Worm (Caenorhabditis elegans) whole organism, midembryonic: Measurements from ENCODE around the gene fbxc-19.
A peak's percentile ranks its signal among the peaks of the same experiment; 100 is the strongest.
"Not testable (repeated sequence)": the region's sequence is repeated elsewhere in the genome, so short reads cannot be mapped to it uniquely, and the experiment has no call there.

Experiments
- T22C8.4 ChIP-seq: fragments of 200-800 bp; sonication (Bioruptor generic); IDR thresholded peaks from 2 replicates; pipeline ENCODE4 v1.3.6; 2022; ENCODE audit warnings: missing genetic modification characterization, missing compliant biosample characterization
- cog-1 ChIP-seq: sonication (generic microtip); optimal IDR thresholded peaks from 2 replicates; lab custom pipeline; 2016; ENCODE audit warnings: missing genetic modification characterization, missing compliant biosample characterization
- flt-1 ChIP-seq: fragments of 200-800 bp; sonication (Bioruptor generic); IDR thresholded peaks from 2 replicates; pipeline ENCODE4 v1.3.6; 2022; ENCODE audit warnings: missing genetic modification characterization, missing compliant biosample characterization
- klf-2 ChIP-seq: fragments of 200-800 bp; sonication (Bioruptor generic); conservative IDR thresholded peaks from 2 replicates; pipeline ENCODE4 v1.3.6; 2022; ENCODE audit warnings: missing genetic modification reagents, missing genetic modification characterization, missing compliant biosample characterization
- med-1 ChIP-seq: sonication (generic microtip); optimal IDR thresholded peaks from 2 replicates; lab custom pipeline; 2017; ENCODE audit warnings: missing genetic modification characterization, mild to moderate bottlenecking, missing compliant biosample characterization, antibody characterized with exemption, missing genetic modification reagents; ENCODE audit not compliant: insufficient read depth
- ref-1 ChIP-seq: fragments of 200-800 bp; sonication (Bioruptor generic); conservative IDR thresholded peaks from 2 replicates; pipeline ENCODE4 v1.3.6; 2022; ENCODE audit warnings: missing genetic modification reagents, missing genetic modification characterization, missing compliant biosample characterization
- tab-1 ChIP-seq: fragments of 200-800 bp; sonication (Bioruptor generic); IDR thresholded peaks from 2 replicates; pipeline ENCODE4 v1.3.6; 2022; ENCODE audit warnings: missing genetic modification characterization, missing compliant biosample characterization
- ztf-23 ChIP-seq: fragments of 200-800 bp; sonication (Bioruptor generic); IDR thresholded peaks from 2 replicates; pipeline ENCODE4 v1.3.6; 2022; ENCODE audit warnings: missing genetic modification reagents, missing genetic modification characterization, missing compliant biosample characterization
- ztf-29 ChIP-seq: fragments of 200-800 bp; sonication (Bioruptor generic); IDR thresholded peaks from 2 replicates; pipeline ENCODE4 v1.3.6; 2022; ENCODE audit warnings: missing genetic modification reagents, missing genetic modification characterization, missing compliant biosample characterization

The fbxc-19 gene

DNA sequence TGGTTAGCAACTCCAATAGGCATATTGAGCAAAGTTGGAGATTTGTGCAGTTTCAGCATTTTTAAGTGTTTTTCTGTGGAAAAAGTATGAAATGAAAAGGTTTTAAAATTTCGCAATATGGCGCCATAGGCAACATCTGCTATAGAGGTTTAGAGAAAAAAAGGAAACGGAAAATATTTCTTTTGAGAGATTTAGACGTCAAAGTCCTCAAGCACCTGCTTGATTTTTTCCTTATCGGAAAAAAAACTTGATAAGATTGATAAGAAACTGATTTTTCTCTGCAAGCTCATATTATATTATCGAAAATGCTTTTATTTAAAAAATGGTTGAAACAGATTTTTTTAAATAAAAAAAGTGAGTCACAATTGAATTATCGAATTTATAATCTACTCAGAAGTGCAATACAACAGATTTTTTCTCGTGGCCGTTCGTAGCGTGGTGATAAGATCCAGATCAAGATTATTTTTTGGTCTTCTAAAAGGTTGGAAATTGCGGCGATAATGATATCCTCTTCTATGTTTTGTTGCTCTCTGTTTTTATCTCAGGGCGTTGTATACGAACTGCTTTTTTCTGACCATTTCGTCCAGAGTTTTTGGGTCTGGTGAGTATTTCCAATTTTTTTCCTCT, at the start of gene fbxc-19:
Gene fbxc-19 (plus strand): TSS at position 536 of the 627 bp plus-strand sequence.
- no peak for TF ChIP-seq ref-1 (GFP tag; lab: Robert Waterston, UW)
- TF ChIP-seq flt-1 (GFP tag; lab: Robert Waterston, UW), result peak; percentile 51; the same call in 1 of the 2 replicates
- no peak for TF ChIP-seq T22C8.4 (GFP tag; lab: Robert Waterston, UW)
- TF ChIP-seq med-1, result no peak

DNA sequence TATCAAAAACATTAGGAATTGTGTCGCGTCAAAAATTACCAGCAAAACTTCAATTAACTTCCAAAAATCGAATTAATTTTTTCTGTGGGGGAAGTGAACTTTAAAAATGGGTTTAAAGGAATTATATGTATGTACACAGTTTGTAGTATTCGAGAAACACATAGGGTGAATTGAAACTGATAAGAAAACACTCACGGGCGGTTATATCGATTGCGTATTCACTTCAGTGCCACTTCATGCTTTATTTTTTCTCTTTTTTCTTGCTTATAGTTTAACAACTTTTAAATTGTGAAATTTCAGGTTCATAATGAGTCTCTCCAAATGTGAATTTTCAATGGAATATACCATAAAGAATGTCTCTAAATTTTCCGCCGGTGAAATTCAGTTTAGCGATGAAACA, 48.9 kb upstream of the fbxc-19 start, which contains the start of gene math-26:
Gene math-26 (plus strand): TSS at position 301 of the 400 bp plus-strand sequence.
- TF ChIP-seq tab-1 (GFP tag; lab: Robert Waterston, UW); ref-1 (GFP tag; lab: Robert Waterston, UW); med-1: not testable (repeated sequence)

DNA sequence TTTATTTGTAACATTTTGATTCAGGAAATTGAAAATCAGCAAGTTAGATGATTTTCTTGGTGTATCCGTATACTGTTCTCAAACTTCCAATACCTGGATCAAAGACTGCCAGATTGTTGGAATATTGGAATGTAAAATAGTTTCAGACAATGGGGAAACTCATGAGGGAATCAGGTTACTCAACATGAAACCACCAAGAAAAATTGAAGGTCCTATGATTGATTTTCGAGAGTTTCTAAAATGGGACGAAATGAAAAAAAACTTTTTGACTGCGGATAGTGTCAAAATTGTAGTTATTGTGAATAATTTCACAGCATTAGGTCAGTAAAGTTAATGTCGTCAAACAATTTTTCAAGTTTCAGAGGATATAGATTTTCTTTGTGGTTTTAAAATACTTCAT, 48.5 kb upstream of the fbxc-19 start, which contains the start of gene math-3:
Gene math-3 (plus strand): TSS at position 301 of the 400 bp plus-strand sequence.
- no peak for TF ChIP-seq ref-1 (GFP tag; lab: Robert Waterston, UW)
- TF ChIP-seq klf-2 (GFP tag; lab: Robert Waterston, UW), result no peak
- no peak for TF ChIP-seq ztf-29 (GFP tag; lab: Robert Waterston, UW)
- no peak for TF ChIP-seq ztf-23 (GFP tag; lab: Robert Waterston, UW)
- no peak for TF ChIP-seq tab-1 (GFP tag; lab: Robert Waterston, UW)
- TF ChIP-seq T22C8.4 (GFP tag; lab: Robert Waterston, UW), result no peak
- no peak for TF ChIP-seq med-1
- no peak for TF ChIP-seq flt-1 (GFP tag; lab: Robert Waterston, UW)
- no peak for TF ChIP-seq cog-1 (tag; lab: Kevin White, UChicago)

DNA sequence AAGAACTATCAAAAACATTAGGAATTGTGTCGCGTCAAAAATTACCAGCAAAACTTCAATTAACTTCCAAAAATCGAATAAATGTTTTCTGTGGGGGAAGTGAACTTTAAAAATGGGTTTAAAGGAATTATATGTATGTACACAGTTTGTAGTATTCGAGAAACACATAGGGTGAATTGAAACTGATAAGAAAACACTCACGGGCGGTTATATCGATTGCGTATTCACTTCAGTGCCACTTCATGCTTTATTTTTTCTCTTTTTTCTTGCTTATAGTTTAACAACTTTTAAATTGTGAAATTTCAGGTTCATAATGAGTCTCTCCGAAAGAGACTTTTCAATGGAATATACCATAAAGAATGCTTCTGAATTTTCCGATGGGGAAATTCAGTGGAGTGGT, 45.0 kb upstream of the fbxc-19 start, which contains the start of gene F36H5.14:
Gene F36H5.14 (plus strand): TSS at position 301 of the 400 bp plus-strand sequence.
- TF ChIP-seq ztf-23 (GFP tag; lab: Robert Waterston, UW); ref-1 (GFP tag; lab: Robert Waterston, UW); med-1: not testable (repeated sequence)

DNA sequence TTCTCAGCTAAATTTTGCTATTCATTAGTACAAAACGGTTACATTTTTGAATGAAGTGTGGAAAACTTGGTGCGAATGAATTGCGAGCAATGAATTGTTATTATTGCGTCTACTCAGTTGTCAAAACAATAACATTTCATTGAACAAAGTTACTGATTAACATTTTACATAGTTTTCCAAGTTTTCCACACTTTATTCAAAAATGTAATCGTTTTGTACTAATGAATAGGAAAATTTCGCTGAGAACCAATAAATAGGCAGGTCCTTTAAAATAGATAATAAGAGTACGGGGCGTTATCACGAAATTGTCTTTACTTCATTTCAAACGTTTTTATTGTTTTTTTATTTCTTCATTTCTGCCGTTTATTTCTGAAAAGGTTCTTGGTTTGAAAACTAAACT, 37.8 kb upstream of the fbxc-19 start, which contains the start of gene math-4:
Gene math-4 (minus strand): TSS at position 101 of the 400 bp plus-strand sequence.
- no peak for TF ChIP-seq ztf-29 (GFP tag; lab: Robert Waterston, UW)
- TF ChIP-seq tab-1 (GFP tag; lab: Robert Waterston, UW), result no peak
- no peak for TF ChIP-seq T22C8.4 (GFP tag; lab: Robert Waterston, UW)
- no peak for TF ChIP-seq cog-1 (tag; lab: Kevin White, UChicago)
- TF ChIP-seq med-1, result no peak
- no peak for TF ChIP-seq flt-1 (GFP tag; lab: Robert Waterston, UW)
- TF ChIP-seq ztf-23 (GFP tag; lab: Robert Waterston, UW), result no peak
- TF ChIP-seq klf-2 (GFP tag; lab: Robert Waterston, UW), result no peak
- TF ChIP-seq ref-1 (GFP tag; lab: Robert Waterston, UW), result no peak

DNA sequence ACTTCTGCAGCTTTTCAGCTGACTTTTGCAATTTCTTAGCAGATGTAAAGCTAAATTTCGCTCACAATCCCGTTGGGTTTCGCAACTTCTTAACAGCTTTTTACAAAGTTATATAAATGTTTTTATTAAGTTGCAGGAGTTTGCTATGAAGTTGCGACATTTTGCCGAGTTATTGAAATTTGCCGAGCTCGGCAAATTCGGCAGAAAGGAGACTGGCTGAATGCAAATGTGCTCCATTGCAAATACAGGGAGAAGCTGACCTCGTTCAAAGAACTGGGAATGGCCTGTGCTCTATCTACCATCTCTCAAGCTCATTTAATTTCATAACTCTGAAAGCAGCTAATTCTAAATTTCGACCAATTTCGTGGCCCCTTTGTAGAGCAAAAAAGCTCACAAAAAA, 35.5 kb upstream of the fbxc-19 start, which contains the start of gene C08F1.11:
Gene C08F1.11 (minus strand): TSS at position 101 of the 400 bp plus-strand sequence.
- TF ChIP-seq tab-1 (GFP tag; lab: Robert Waterston, UW), result no peak
- no peak for TF ChIP-seq flt-1 (GFP tag; lab: Robert Waterston, UW)
- no peak for TF ChIP-seq T22C8.4 (GFP tag; lab: Robert Waterston, UW)
- no peak for TF ChIP-seq ztf-23 (GFP tag; lab: Robert Waterston, UW)
- no peak for TF ChIP-seq ztf-29 (GFP tag; lab: Robert Waterston, UW)
- TF ChIP-seq med-1, result no peak
- TF ChIP-seq cog-1 (tag; lab: Kevin White, UChicago), result no peak
- TF ChIP-seq klf-2 (GFP tag; lab: Robert Waterston, UW), result no peak
- no peak for TF ChIP-seq ref-1 (GFP tag; lab: Robert Waterston, UW)

DNA sequence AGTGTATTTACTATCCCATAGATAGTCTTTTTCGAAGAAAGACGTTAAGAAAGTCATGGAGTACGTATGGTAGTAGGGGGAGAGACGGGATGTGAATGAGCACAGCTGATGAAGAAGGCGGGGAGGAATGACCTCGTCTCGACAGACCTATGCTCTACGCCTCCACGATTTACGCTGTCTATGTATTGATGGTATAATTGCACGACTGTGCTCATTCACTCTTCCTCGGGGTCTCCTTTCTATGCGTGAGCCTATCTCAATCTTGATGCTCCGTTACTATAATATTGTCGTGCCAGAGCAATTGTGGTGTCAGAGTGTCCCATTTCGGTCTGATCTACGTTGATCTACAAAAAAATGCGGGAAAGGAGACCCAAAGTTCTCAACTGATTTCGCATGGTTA, 34.1 kb upstream of the fbxc-19 start, which contains the start of gene C08F1.10:
Gene C08F1.10 (minus strand): TSS at position 101 of the 400 bp plus-strand sequence.
- TF ChIP-seq tab-1 (GFP tag; lab: Robert Waterston, UW), result no peak
- TF ChIP-seq klf-2 (GFP tag; lab: Robert Waterston, UW), result no peak
- TF ChIP-seq med-1, result no peak
- no peak for TF ChIP-seq ztf-29 (GFP tag; lab: Robert Waterston, UW)
- no peak for TF ChIP-seq T22C8.4 (GFP tag; lab: Robert Waterston, UW)

DNA sequence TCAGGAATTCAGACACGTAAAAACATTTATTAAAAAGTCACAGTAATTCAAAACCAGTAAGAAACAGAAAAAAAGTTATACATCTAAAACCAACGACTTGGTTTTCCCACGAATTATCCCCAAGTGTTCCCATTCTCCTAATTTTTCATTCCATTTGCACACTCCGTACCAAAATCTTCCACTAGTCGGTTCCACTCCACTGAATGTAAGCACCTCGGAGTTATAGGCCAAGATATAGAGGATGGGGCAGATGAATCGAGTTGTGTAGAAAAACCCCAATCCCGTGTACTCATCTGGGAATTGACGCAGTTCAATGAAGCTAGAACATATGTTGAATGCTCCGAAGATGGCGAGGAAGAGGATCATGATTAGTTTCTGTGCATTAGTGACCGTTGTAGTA, 33.1 kb upstream of the fbxc-19 start:
- TF ChIP-seq ztf-23 (GFP tag; lab: Robert Waterston, UW) (no peak), flt-1 (GFP tag; lab: Robert Waterston, UW) (no peak), cog-1 (tag; lab: Kevin White, UChicago) (no peak), tab-1 (GFP tag; lab: Robert Waterston, UW) (no peak), ref-1 (GFP tag; lab: Robert Waterston, UW) (no peak), klf-2 (GFP tag; lab: Robert Waterston, UW) (no peak), med-1 (no peak), ztf-29 (GFP tag; lab: Robert Waterston, UW) (no peak), T22C8.4 (GFP tag; lab: Robert Waterston, UW) (no peak)

DNA sequence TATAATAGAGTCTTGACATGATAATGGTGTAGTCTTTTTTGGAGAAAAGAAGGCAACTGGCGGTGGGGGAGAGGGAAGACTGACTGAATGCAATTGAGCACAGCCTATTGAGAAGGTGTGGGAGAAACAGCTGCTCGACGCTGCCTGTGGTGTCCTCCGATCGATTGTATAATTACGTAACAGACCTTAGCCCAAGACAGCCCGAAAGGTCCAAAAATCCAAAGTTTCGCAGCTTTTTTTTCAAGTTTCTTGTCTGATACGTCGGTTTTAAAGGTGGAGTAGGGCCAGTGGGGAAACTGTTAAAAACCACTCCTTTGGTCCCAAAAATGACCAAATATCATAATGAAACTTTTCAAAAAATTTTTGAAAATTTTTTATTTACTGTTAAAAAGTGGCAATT, 32.2 kb upstream of the fbxc-19 start, which contains the start of the genes C08F1.6 and fbxb-13:
Gene C08F1.6 (minus strand): TSS at position 101 of the 400 bp plus-strand sequence.
Gene fbxb-13 (plus strand): TSS at position 191 of the 400 bp plus-strand sequence.
- TF ChIP-seq T22C8.4 (GFP tag; lab: Robert Waterston, UW) (no peak), ref-1 (GFP tag; lab: Robert Waterston, UW) (no peak), ztf-23 (GFP tag; lab: Robert Waterston, UW) (no peak), ztf-29 (GFP tag; lab: Robert Waterston, UW) (no peak), cog-1 (tag; lab: Kevin White, UChicago) (no peak), klf-2 (GFP tag; lab: Robert Waterston, UW) (no peak), med-1 (no peak), flt-1 (GFP tag; lab: Robert Waterston, UW) (no peak), tab-1 (GFP tag; lab: Robert Waterston, UW) (no peak)
